Worm (Caenorhabditis elegans): Measurements from ENCODE around the gene F47E1.20.
A peak's percentile ranks its signal among the peaks of the same experiment; 100 is the strongest.

The F47E1.20 gene

DNA sequence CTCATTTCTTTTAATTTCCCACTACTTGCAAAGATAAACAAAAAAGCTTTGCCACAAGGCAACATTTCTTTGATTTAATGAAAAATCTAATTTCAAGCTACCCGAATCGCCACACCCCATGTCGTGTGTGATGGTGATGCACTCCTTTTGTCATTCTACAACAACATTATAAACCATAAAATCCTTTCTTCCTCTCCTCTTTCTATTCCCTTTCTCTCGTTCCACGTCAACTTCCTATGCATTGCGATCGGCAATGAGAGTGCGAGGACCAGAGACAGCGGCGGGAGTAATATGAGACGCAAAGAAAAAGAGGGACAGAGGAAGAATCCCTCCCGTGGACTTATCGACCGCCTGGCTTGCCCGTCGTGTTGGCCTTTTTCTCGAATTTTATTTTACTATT is 19.3 kb downstream of the F47E1.20 start (continued):
- TF ChIP-seq ceh-48 (tag; optimal IDR thresholded peaks at IDR 0.05), result peak; percentile 24
- no peak for TF ChIP-seq fax-1 (tag; optimal IDR thresholded peaks at IDR 0.05)
- TF ChIP-seq npax-4 (tag; optimal IDR thresholded peaks at IDR 0.05), result no peak
- TF ChIP-seq odd-2 (tag; optimal IDR thresholded peaks at IDR 0.05), result no peak
- peak; percentile 73 for TF ChIP-seq ceh-34 (tag; optimal IDR thresholded peaks at IDR 0.05)
- no peak for TF ChIP-seq pha-2 (tag; optimal IDR thresholded peaks at IDR 0.05)
- TF ChIP-seq hlh-15 (tag; optimal IDR thresholded peaks at IDR 0.05), result no peak
- TF ChIP-seq nfya-1 (tag; optimal IDR thresholded peaks at IDR 0.05), result peak; percentile 53
- TF ChIP-seq pha-4 (tag; optimal IDR thresholded peaks at IDR 0.05), result no peak
- TF ChIP-seq ttx-3 (tag; optimal IDR thresholded peaks at IDR 0.05), result no peak
- no peak for TF ChIP-seq ceh-6 (GFP tag; optimal IDR thresholded peaks at IDR 0.05)
- no peak for TF ChIP-seq F13H6.1 (tag; optimal IDR thresholded peaks at IDR 0.05)
- no peak for TF ChIP-seq unc-3 (GFP tag; conservative IDR thresholded peaks at IDR 0.05)
- TF ChIP-seq unc-3 (tag; optimal IDR thresholded peaks at IDR 0.05), result no peak
- TF ChIP-seq ceh-18 (tag; optimal IDR thresholded peaks at IDR 0.05), result peak; percentile 38
- no peak for TF ChIP-seq syd-9 (tag; optimal IDR thresholded peaks at IDR 0.05)
- no peak for TF ChIP-seq ztf-16 (tag; optimal IDR thresholded peaks at IDR 0.05)
- no peak for TF ChIP-seq ets-4 (tag; optimal IDR thresholded peaks at IDR 0.05)
- TF ChIP-seq sox-2 (GFP tag; IDR thresholded peaks at IDR 0.05), result no peak
- TF ChIP-seq ceh-24 (tag; optimal IDR thresholded peaks at IDR 0.05), result no peak
- TF ChIP-seq dmd-4 (tag; optimal IDR thresholded peaks at IDR 0.05; ENCODE audit: borderline replicate concordance), result no peak
- no peak for TF ChIP-seq pat-9 (tag; optimal IDR thresholded peaks at IDR 0.05)
- peak; percentile 42 for TF ChIP-seq tbx-2 (tag; optimal IDR thresholded peaks at IDR 0.05)
- no peak for TF ChIP-seq ahr-1 (tag; optimal IDR thresholded peaks at IDR 0.05)
- TF ChIP-seq ama-1 (optimal IDR thresholded peaks at IDR 0.05), result no peak
- TF ChIP-seq ceh-19 (GFP tag; optimal IDR thresholded peaks at IDR 0.05), result no peak
- TF ChIP-seq dve-1 (tag; optimal IDR thresholded peaks at IDR 0.05), result peak; percentile 0
- TF ChIP-seq nhr-232 (tag; optimal IDR thresholded peaks at IDR 0.05), result no peak
- no peak for TF ChIP-seq fkh-10 (GFP tag; optimal IDR thresholded peaks at IDR 0.05)
- TF ChIP-seq pros-1 (tag; optimal IDR thresholded peaks at IDR 0.05), result peak; percentile 63
- TF ChIP-seq gmeb-2 (tag; optimal IDR thresholded peaks at IDR 0.05), result no peak
- no peak for TF ChIP-seq ceh-14 (tag; optimal IDR thresholded peaks at IDR 0.05)
- no peak for TF ChIP-seq hlh-30 (tag; optimal IDR thresholded peaks at IDR 0.05; ENCODE audit: insufficient read depth)
- no peak for TF ChIP-seq ceh-9 (tag; optimal IDR thresholded peaks at IDR 0.05)
- no peak for TF ChIP-seq unc-86 (tag; optimal IDR thresholded peaks at IDR 0.05)
- TF ChIP-seq sox-4 (tag; optimal IDR thresholded peaks at IDR 0.05), result no peak
- no peak for TF ChIP-seq pax-1 (tag; optimal IDR thresholded peaks at IDR 0.05)
- peak; percentile 82 for TF ChIP-seq unc-42 (tag; optimal IDR thresholded peaks at IDR 0.05)
- TF ChIP-seq sdc-2 (tag; optimal IDR thresholded peaks at IDR 0.05), result peak; percentile 36
- no peak for TF ChIP-seq ceh-30 (tag; optimal IDR thresholded peaks at IDR 0.05)
- TF ChIP-seq ceh-31 (tag; optimal IDR thresholded peaks at IDR 0.05), result peak; percentile 63
- no peak for TF ChIP-seq hlh-6 (tag; optimal IDR thresholded peaks at IDR 0.05)

DNA sequence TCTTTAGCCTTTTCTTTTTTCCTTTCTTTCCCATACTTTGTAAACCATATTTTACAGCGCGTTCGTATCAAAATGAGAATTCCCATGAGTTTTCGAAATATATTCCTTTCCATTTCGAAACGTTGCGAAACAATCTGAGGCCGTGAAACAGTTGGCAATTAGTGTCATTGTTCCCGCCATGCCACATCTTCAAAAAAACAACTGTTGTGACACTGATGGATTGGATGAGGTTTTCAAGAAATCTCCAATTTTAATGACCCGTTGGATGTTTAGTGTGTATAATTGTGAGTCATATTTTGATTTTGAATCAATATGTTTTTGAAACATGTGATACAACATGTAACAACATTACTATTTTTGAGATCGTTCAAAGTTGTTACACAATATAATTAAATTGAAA is 20.3 kb downstream of the F47E1.20 start:
- TF ChIP-seq ceh-31 (tag; optimal IDR thresholded peaks at IDR 0.05) (no peak), hlh-6 (tag; optimal IDR thresholded peaks at IDR 0.05) (no peak), elt-2 (tag; optimal IDR thresholded peaks at IDR 0.05) (no peak), tbx-7 (tag; optimal IDR thresholded peaks at IDR 0.05) (no peak), elt-4 (tag; optimal IDR thresholded peaks at IDR 0.05) (no peak), pat-9 (tag; optimal IDR thresholded peaks at IDR 0.05) (no peak), madf-2 (tag; optimal IDR thresholded peaks at IDR 0.05) (no peak), ceh-6 (GFP tag; optimal IDR thresholded peaks at IDR 0.05) (no peak), pros-1 (tag; optimal IDR thresholded peaks at IDR 0.05) (no peak), K09A11.1 (tag; optimal IDR thresholded peaks at IDR 0.05; ENCODE audit: insufficient read depth) (no peak), fkh-10 (GFP tag; optimal IDR thresholded peaks at IDR 0.05) (no peak), ceh-22 (tag; optimal IDR thresholded peaks at IDR 0.05) (no peak), unc-3 (GFP tag; conservative IDR thresholded peaks at IDR 0.05) (no peak), unc-3 (tag; optimal IDR thresholded peaks at IDR 0.05) (no peak), lim-6 (tag; optimal IDR thresholded peaks at IDR 0.05) (no peak), ceh-30 (tag; optimal IDR thresholded peaks at IDR 0.05) (no peak), pqm-1 (tag; optimal IDR thresholded peaks at IDR 0.05) (no peak), unc-55 (GFP tag; optimal IDR thresholded peaks at IDR 0.05) (no peak), ama-1 (optimal IDR thresholded peaks at IDR 0.05) (no peak)

Data from whole organism, late embryonic.